3 fruit fly cellular contexts compared by ENCODE assay signal in genomic region chr3R:11623025-11623424, dm6.
TF ChIP-seq lines count a peak whose summit lies in the region.

TSS of gene CG14711 (plus strand) at chr3R:11623339.

TF ChIP-seq in whole organism, adult, 20 proteins besides CTCF, POLR2A, EP300 and RAD21 (continued from another document):
- TF ChIP-seq pad (GFP tag; optimal IDR thresholded peaks at IDR 0.05; lab: Kevin White, UChicago), result peak; percentile 68
- TF ChIP-seq CG5204 (GFP tag; optimal IDR thresholded peaks at IDR 0.05; lab: Kevin White, UChicago), result no peak

TF ChIP-seq in whole organism, embryonic, 481 proteins besides CTCF, POLR2A, EP300 and RAD21 (continued from another document and continues in another):
- TF ChIP-seq Abd-B (GFP tag; optimal IDR thresholded peaks at IDR 0.05; lab: Kevin White, UChicago) (peak; percentile 91), Optix (GFP tag; IDR thresholded peaks at IDR 0.05; lab: Robert Waterston, UW) (peak; percentile 53; the same call in 1 of the 3 replicates), CG31365 (tag; optimal IDR thresholded peaks at IDR 0.05; lab: Kevin White, UChicago) (no peak), slbo (GFP tag; IDR thresholded peaks at IDR 0.05; lab: Robert Waterston, UW) (peak; percentile 89), CG11247 (GFP tag; IDR thresholded peaks at IDR 0.05; lab: Robert Waterston, UW) (peak; percentile 68), CG13287 (GFP tag; IDR thresholded peaks at IDR 0.05; lab: Robert Waterston, UW; ENCODE audit: partially characterized antibody) (peak; percentile 92), usp (GFP tag; optimal IDR thresholded peaks at IDR 0.05; lab: Kevin White, UChicago) (no peak), Oli (tag; optimal IDR thresholded peaks at IDR 0.05; lab: Kevin White, UChicago) (no peak), CG1647 (GFP tag; optimal IDR thresholded peaks at IDR 0.05; lab: Kevin White, UChicago) (peak; percentile 67), Dref (GFP tag; IDR thresholded peaks at IDR 0.05; lab: Robert Waterston, UW) (peak; percentile 77), CG9727 (GFP tag; optimal IDR thresholded peaks at IDR 0.05; lab: Kevin White, UChicago) (peak; percentile 86), CG14050 (GFP tag; IDR thresholded peaks at IDR 0.05; lab: Robert Waterston, UW) (peak; percentile 75), CG3407 (GFP tag; optimal IDR thresholded peaks at IDR 0.05; lab: Kevin White, UChicago) (peak; percentile 62), CG2199 (GFP tag; IDR thresholded peaks at IDR 0.05; lab: Robert Waterston, UW) (0 out of 3 replicates have a peak, but pooled peaks have one; percentile 43), ftz-f1 (GFP tag; optimal IDR thresholded peaks at IDR 0.05; lab: Kevin White, UChicago) (peak; percentile 40), CG13123 (GFP tag; optimal IDR thresholded peaks at IDR 0.05; lab: Kevin White, UChicago) (peak; percentile 68), CG5245 (GFP tag; optimal IDR thresholded peaks at IDR 0.05; lab: Kevin White, UChicago) (peak; percentile 78), Lim3 (GFP tag; IDR thresholded peaks at IDR 0.05; lab: Robert Waterston, UW) (0 out of 2 replicates have a peak, but pooled peaks have one; percentile 17), CG10147 (GFP tag; optimal IDR thresholded peaks at IDR 0.05; lab: Kevin White, UChicago) (peak; percentile 79), tio (GFP tag; optimal IDR thresholded peaks at IDR 0.05; lab: Kevin White, UChicago) (no peak), Dfd (GFP tag; optimal IDR thresholded peaks at IDR 0.05; lab: Kevin White, UChicago) (no peak), CG6654 (GFP tag; optimal IDR thresholded peaks at IDR 0.05; lab: Kevin White, UChicago) (peak; percentile 34), Atf-2 (GFP tag; optimal IDR thresholded peaks at IDR 0.05; lab: Kevin White, UChicago) (peak; percentile 52), dm (GFP tag; optimal IDR thresholded peaks at IDR 0.05; lab: Kevin White, UChicago) (peak; percentile 22), CG10565 (GFP tag; optimal IDR thresholded peaks at IDR 0.05; lab: Kevin White, UChicago) (peak; percentile 11), BtbVII (GFP tag; optimal IDR thresholded peaks at IDR 0.05; lab: Kevin White, UChicago) (peak; percentile 80), ab (GFP tag; optimal IDR thresholded peaks at IDR 0.05; lab: Kevin White, UChicago) (no peak), Rx (GFP tag; IDR thresholded peaks at IDR 0.05; lab: Robert Waterston, UW) (peak; percentile 42; the same call in 1 of the 2 replicates), CG3847 (GFP tag; IDR thresholded peaks at IDR 0.05; lab: Robert Waterston, UW) (peak; percentile 87), Ravus (GFP tag; IDR thresholded peaks at IDR 0.05; lab: Robert Waterston, UW) (no peak), gro (GFP tag; optimal IDR thresholded peaks at IDR 0.05; lab: Kevin White, UChicago) (peak; percentile 43), dati (GFP tag; IDR thresholded peaks at IDR 0.05; lab: Robert Waterston, UW) (no peak; the same call in 1 of the 2 replicates), lola (GFP tag; optimal IDR thresholded peaks at IDR 0.05; lab: Kevin White, UChicago) (peak in 1 of 3 experiments; percentile 81), Fer3 (tag; optimal IDR thresholded peaks at IDR 0.05; lab: Kevin White, UChicago) (peak; percentile 84), CG18764 (GFP tag; optimal IDR thresholded peaks at IDR 0.05; lab: Kevin White, UChicago) (peak; percentile 98), CG14014 (GFP tag; IDR thresholded peaks at IDR 0.05; lab: Robert Waterston, UW) (peak; percentile 88), gsb (GFP tag; IDR thresholded peaks at IDR 0.05; lab: Robert Waterston, UW) (0 out of 2 replicates have a peak, but pooled peaks have one; percentile 28), CG7372 (GFP tag; IDR thresholded peaks at IDR 0.05; lab: Robert Waterston, UW) (peak; percentile 81), pzg (GFP tag; optimal IDR thresholded peaks at IDR 0.05; lab: Kevin White, UChicago) (peak; percentile 54), ewg (GFP tag; optimal IDR thresholded peaks at IDR 0.05; lab: Kevin White, UChicago) (peak; percentile 66), CG1602 (GFP tag; optimal IDR thresholded peaks at IDR 0.05; lab: Kevin White, UChicago) (peak; percentile 85), Ptx1 (GFP tag; IDR thresholded peaks at IDR 0.05; lab: Robert Waterston, UW) (peak; percentile 87), sqz (GFP tag; optimal IDR thresholded peaks at IDR 0.05; lab: Kevin White, UChicago) (no peak), phol (tag; optimal IDR thresholded peaks at IDR 0.05; lab: Kevin White, UChicago) (peak; percentile 88), Ssrp (tag; optimal IDR thresholded peaks at IDR 0.05; lab: Kevin White, UChicago) (peak; percentile 80), YL-1 (GFP tag; optimal IDR thresholded peaks at IDR 0.05; lab: Kevin White, UChicago) (peak; percentile 91), pho (GFP tag; optimal IDR thresholded peaks at IDR 0.05; lab: Kevin White, UChicago) (peak; percentile 75), prd (optimal IDR thresholded peaks at IDR 0.05; lab: Kevin White, UChicago) (no peak), prd (GFP tag; IDR thresholded peaks at IDR 0.05; lab: Robert Waterston, UW) (peak; percentile 85), CG17568 (GFP tag; optimal IDR thresholded peaks at IDR 0.05; lab: Kevin White, UChicago) (no peak), pum (GFP tag; optimal IDR thresholded peaks at IDR 0.05; lab: Kevin White, UChicago) (peak; percentile 75), ato (GFP tag; IDR thresholded peaks at IDR 0.05; lab: Robert Waterston, UW; ENCODE audit: partially characterized antibody) (no peak; the same call in none of the 2 replicates), Dll (GFP tag; IDR thresholded peaks at IDR 0.05; lab: Robert Waterston, UW; ENCODE audit: partially characterized antibody) (peak; percentile 93), CG10654 (GFP tag; optimal IDR thresholded peaks at IDR 0.05; lab: Kevin White, UChicago) (peak; percentile 85), chif (GFP tag; optimal IDR thresholded peaks at IDR 0.05; lab: Kevin White, UChicago) (peak; percentile 20 to 72), CG9609 (GFP tag; optimal IDR thresholded peaks at IDR 0.05; lab: Kevin White, UChicago) (peak; percentile 49), sr (GFP tag; IDR thresholded peaks at IDR 0.05; lab: Robert Waterston, UW) (no peak), CG2889 (GFP tag; IDR thresholded peaks at IDR 0.05; lab: Robert Waterston, UW) (peak; percentile 78), CG6765 (GFP tag; optimal IDR thresholded peaks at IDR 0.05; lab: Kevin White, UChicago) (peak; percentile 79), CG12391 (tag; optimal IDR thresholded peaks at IDR 0.05; lab: Kevin White, UChicago) (peak; percentile 93), hbn (GFP tag; IDR thresholded peaks at IDR 0.05; lab: Robert Waterston, UW; ENCODE audit: partially characterized antibody) (peak; percentile 82), pan (optimal IDR thresholded peaks at IDR 0.05; lab: Kevin White, UChicago) (no peak), pan (GFP tag; optimal IDR thresholded peaks at IDR 0.05 in 1 of 2, IDR thresholded peaks at IDR 0.05 in 1 of 2) (peak in 1 of 2 experiments; percentile 86)

TF ChIP-seq in whole organism, prepupa, 60 proteins besides CTCF, POLR2A, EP300 and RAD21 (continued from another document):
- peak; percentile 80 for TF ChIP-seq CG31627 (GFP tag; optimal IDR thresholded peaks at IDR 0.05; lab: Kevin White, UChicago)
- TF ChIP-seq Lpt (GFP tag; optimal IDR thresholded peaks at IDR 0.05; lab: Kevin White, UChicago), result peak; percentile 50
- TF ChIP-seq CG8119 (GFP tag; IDR thresholded peaks at IDR 0.05; lab: Robert Waterston, UW), result no peak; the same call in 1 of the 3 replicates
- peak; percentile 10 for TF ChIP-seq Blimp-1 (GFP tag; optimal IDR thresholded peaks at IDR 0.05; lab: Kevin White, UChicago)
- TF ChIP-seq CG6792 (GFP tag; optimal IDR thresholded peaks at IDR 0.05; lab: Kevin White, UChicago), result peak; percentile 76
- TF ChIP-seq Gug (GFP tag; IDR thresholded peaks at IDR 0.05; lab: Robert Waterston, UW), result peak; percentile 44; the same call in 1 of the 2 replicates
- peak; percentile 65 for TF ChIP-seq CG11762 (GFP tag; optimal IDR thresholded peaks at IDR 0.05; lab: Kevin White, UChicago; ENCODE audit: insufficient read depth)
- peak; percentile 61 for TF ChIP-seq CG15336 (GFP tag; IDR thresholded peaks at IDR 0.05; lab: Robert Waterston, UW)
- peak; percentile 64 for TF ChIP-seq Sox15 (GFP tag; optimal IDR thresholded peaks at IDR 0.05; lab: Kevin White, UChicago)
- peak; percentile 82 for TF ChIP-seq lz (GFP tag; optimal IDR thresholded peaks at IDR 0.05; lab: Kevin White, UChicago)
- peak; percentile 52 for TF ChIP-seq CG11902 (GFP tag; optimal IDR thresholded peaks at IDR 0.05; lab: Kevin White, UChicago)
